Fruit fly (Drosophila melanogaster) whole organism, embryonic: ENCODE results near the gene Cad74A.

Source experiments
- Awh ChIP-seq: fragments of 200-800 bp; sonication (Bioruptor generic); IDR thresholded peaks from 2 replicates; pipeline ENCODE4, ENCODE4 v1.3.6; 2022; ENCODE audit warnings: missing biosample characterization, missing genetic modification characterization
- CG12769 ChIP-seq: fragments of 200-800 bp; sonication (Bioruptor generic); optimal IDR thresholded peaks from 2 replicates; lab custom pipeline; 2019; ENCODE audit warnings: missing biosample characterization, mild to moderate bottlenecking, missing genetic modification characterization, moderate library complexity
- CG13424 ChIP-seq: fragments of 200-800 bp; sonication (Bioruptor generic); optimal IDR thresholded peaks from 2 replicates; lab custom pipeline; 2019; ENCODE audit warnings: missing biosample characterization, mild to moderate bottlenecking, missing genetic modification characterization, moderate library complexity
- CG13624 ChIP-seq: fragments of 200-800 bp; sonication (Bioruptor generic); optimal IDR thresholded peaks from 2 replicates; lab custom pipeline; 2016; ENCODE audit warnings: missing biosample characterization, missing genetic modification characterization
- CG13894 ChIP-seq: fragments of 200-800 bp; sonication (Bioruptor generic); optimal IDR thresholded peaks from 3 replicates; lab custom pipeline; 2018; ENCODE audit warnings: missing biosample characterization, mild to moderate bottlenecking, missing genetic modification characterization, moderate library complexity
- CG15601 ChIP-seq: fragments of 200-800 bp; sonication (Bioruptor generic); optimal IDR thresholded peaks from 3 replicates; lab custom pipeline; 2019; ENCODE audit warnings: missing biosample characterization, mild to moderate bottlenecking, missing genetic modification characterization, moderate library complexity
- CG16779 ChIP-seq: fragments of 200-800 bp; sonication (Bioruptor generic); IDR thresholded peaks from 2 replicates; pipeline ENCODE4 v1.3.6; 2022; ENCODE audit warnings: missing biosample characterization, missing genetic modification characterization
- CG18764 ChIP-seq: fragments of 200-800 bp; sonication (Bioruptor generic); optimal IDR thresholded peaks from 3 replicates; lab custom pipeline; 2016; ENCODE audit warnings: missing biosample characterization, missing genetic modification characterization
- CG30431 ChIP-seq: fragments of 200-800 bp; sonication (Bioruptor generic); optimal IDR thresholded peaks from 2 replicates; lab custom pipeline; 2017; ENCODE audit warnings: missing biosample characterization, missing genetic modification characterization
- CG31388 ChIP-seq: fragments of 200-800 bp; sonication (Bioruptor generic); optimal IDR thresholded peaks from 2 replicates; lab custom pipeline; 2016; ENCODE audit warnings: missing biosample characterization, missing genetic modification characterization
- CG34376 ChIP-seq: fragments of 200-800 bp; sonication (Bioruptor generic); optimal IDR thresholded peaks from 2 replicates; lab custom pipeline; 2018; ENCODE audit warnings: missing biosample characterization, mild to moderate bottlenecking, missing genetic modification characterization
- CG3847 ChIP-seq: fragments of 200-800 bp; sonication (Bioruptor generic); IDR thresholded peaks from 2 replicates; pipeline ENCODE4 v1.3.6; 2022; ENCODE audit warnings: missing biosample characterization, missing genetic modification characterization
- CG6272 ChIP-seq: fragments of 200-800 bp; sonication (Bioruptor generic); IDR thresholded peaks from 2 replicates; pipeline ENCODE4 v1.3.6; 2022; ENCODE audit warnings: missing biosample characterization, missing genetic modification characterization
- CG6654 ChIP-seq: fragments of 200-800 bp; sonication (Bioruptor generic); optimal IDR thresholded peaks from 2 replicates; lab custom pipeline; 2017; ENCODE audit warnings: missing biosample characterization, mild to moderate bottlenecking, missing genetic modification characterization
- CG7372 ChIP-seq: fragments of 200-800 bp; sonication (Bioruptor generic); IDR thresholded peaks from 2 replicates; pipeline ENCODE4 v1.3.6; 2022; ENCODE audit warnings: missing biosample characterization, missing genetic modification characterization
- CG8944 ChIP-seq: fragments of 200-800 bp; sonication (Bioruptor generic); optimal IDR thresholded peaks from 3 replicates; lab custom pipeline; 2016; ENCODE audit warnings: missing biosample characterization, missing genetic modification characterization
- CrebB ChIP-seq: fragments of 200-800 bp; sonication (Bioruptor generic); optimal IDR thresholded peaks from 3 replicates; lab custom pipeline; 2018; ENCODE audit warnings: missing biosample characterization, mild to moderate bottlenecking, missing genetic modification characterization
- D19B ChIP-seq: fragments of 200-800 bp; sonication (Bioruptor generic); optimal IDR thresholded peaks from 2 replicates; lab custom pipeline; 2017; ENCODE audit warnings: missing biosample characterization, mild to moderate bottlenecking, missing genetic modification characterization
- Dbx ChIP-seq: fragments of 200-800 bp; sonication (Bioruptor generic); IDR thresholded peaks from 3 replicates; pipeline ENCODE4 v1.3.6; 2022; ENCODE audit warnings: missing biosample characterization, missing genetic modification characterization
- Ets65A ChIP-seq: fragments of 200-800 bp; sonication (Bioruptor generic); peaks from one replicate; lab custom pipeline; 2016; ENCODE audit warnings: missing biosample characterization, missing genetic modification characterization
- Kr ChIP-seq: fragments of 200-800 bp; sonication (Bioruptor generic); optimal IDR thresholded peaks from 2 replicates; lab custom pipeline; 2017; ENCODE audit warnings: missing biosample characterization, mild to moderate bottlenecking, missing genetic modification characterization
- MTF-1 ChIP-seq: fragments of 200-800 bp; sonication (Bioruptor generic); optimal IDR thresholded peaks from 2 replicates; lab custom pipeline; 2018; ENCODE audit warnings: missing biosample characterization, mild to moderate bottlenecking, missing genetic modification characterization, borderline replicate concordance
- Meics ChIP-seq: fragments of 200-800 bp; sonication (Bioruptor generic); optimal IDR thresholded peaks from 2 replicates; lab custom pipeline; 2017; ENCODE audit warnings: missing biosample characterization, mild to moderate bottlenecking, missing genetic modification characterization
- Mrtf ChIP-seq: fragments of 200-800 bp; sonication (Bioruptor generic); IDR thresholded peaks from 3 replicates; pipeline ENCODE4 v1.3.6; 2022; ENCODE audit warnings: missing biosample characterization, missing genetic modification characterization
- Ptx1 ChIP-seq: fragments of 200-800 bp; sonication (Bioruptor generic); IDR thresholded peaks from 2 replicates; pipeline ENCODE4 v1.3.6; 2022; ENCODE audit warnings: missing biosample characterization, missing genetic modification characterization
- Sin3A ChIP-seq: fragments of >200 bp; optimal IDR thresholded peaks from 2 replicates; lab custom pipeline; 2018
- Sox100B ChIP-seq: fragments of 200-800 bp; sonication (Bioruptor generic); optimal IDR thresholded peaks from 3 replicates; lab custom pipeline; 2018; ENCODE audit warnings: missing biosample characterization, mild to moderate bottlenecking, missing genetic modification characterization
- abd-A ChIP-seq: fragments of 200-800 bp; sonication (Bioruptor generic); optimal IDR thresholded peaks from 3 replicates; lab custom pipeline; 2019; ENCODE audit warnings: missing biosample characterization, mild to moderate bottlenecking, missing genetic modification characterization, moderate library complexity
- bcd ChIP-seq: fragments of 200-800 bp; sonication (Bioruptor generic); optimal IDR thresholded peaks from 2 replicates; lab custom pipeline; 2017; ENCODE audit warnings: missing biosample characterization, mild to moderate bottlenecking, missing genetic modification characterization
- bsh ChIP-seq, 2 experiments: fragments of 200-800 bp; sonication (Bioruptor generic); optimal IDR thresholded peaks; 2 replicates each; lab custom pipeline; 2017 to 2018; ENCODE audit warnings: mild to moderate bottlenecking in 2 of 2, missing biosample characterization in 2 of 2, missing genetic modification characterization in 2 of 2, moderate library complexity in 1 of 2
- cad ChIP-seq: fragments of >200 bp; optimal IDR thresholded peaks from 2 replicates; lab custom pipeline; 2017; ENCODE audit warnings: missing biosample characterization, missing genetic modification characterization
- cg ChIP-seq: fragments of 200-800 bp; sonication (Bioruptor generic); optimal IDR thresholded peaks from 3 replicates; lab custom pipeline; 2019; ENCODE audit warnings: missing biosample characterization, mild to moderate bottlenecking, missing genetic modification characterization, moderate library complexity
- chm ChIP-seq: fragments of 200-800 bp; sonication (Bioruptor generic); IDR thresholded peaks from 2 replicates; pipeline ENCODE4 v1.3.6; 2022; ENCODE audit warnings: missing biosample characterization, missing genetic modification characterization
- cwo ChIP-seq: fragments of 200-800 bp; sonication (Bioruptor generic); optimal IDR thresholded peaks from 3 replicates; lab custom pipeline; 2017; ENCODE audit warnings: missing biosample characterization, missing genetic modification characterization, mild to moderate bottlenecking, moderate library complexity, missing genetic modification reagents
- danr ChIP-seq: fragments of 200-800 bp; sonication (Bioruptor generic); IDR thresholded peaks from 2 replicates; pipeline ENCODE4 v1.3.6; 2022; ENCODE audit warnings: missing biosample characterization, missing genetic modification characterization
- fu2 ChIP-seq: fragments of 200-800 bp; sonication (Bioruptor generic); optimal IDR thresholded peaks from 2 replicates; lab custom pipeline; 2016; ENCODE audit warnings: missing biosample characterization, missing genetic modification characterization
- gcm2 ChIP-seq: fragments of 200-800 bp; sonication (Bioruptor generic); optimal IDR thresholded peaks from 2 replicates; lab custom pipeline; 2016; ENCODE audit warnings: missing biosample characterization, missing genetic modification characterization
- gem ChIP-seq: fragments of 200-800 bp; sonication (Bioruptor generic); optimal IDR thresholded peaks from 2 replicates; lab custom pipeline; 2019; ENCODE audit warnings: missing biosample characterization, mild to moderate bottlenecking, missing genetic modification characterization, moderate library complexity
- hkb ChIP-seq, 2 experiments: fragments of 200-800 bp in 1 of 2; fragments of >200 bp in 1 of 2; sonication (Bioruptor generic) in 1 of 2; IDR thresholded peaks in 1 of 2; optimal IDR thresholded peaks in 1 of 2; 2 replicates each; pipeline versions ENCODE4 v1.3.6 to Lab custom; 2017 to 2022; ENCODE audit warnings: missing biosample characterization in 1 of 2, missing genetic modification characterization in 1 of 2
- nom ChIP-seq: fragments of 200-800 bp; sonication (Bioruptor generic); optimal IDR thresholded peaks from 2 replicates; lab custom pipeline; 2017; ENCODE audit warnings: missing biosample characterization, missing genetic modification characterization, mild to moderate bottlenecking, moderate library complexity, missing genetic modification reagents
- odd ChIP-seq: fragments of 200-800 bp; sonication (Bioruptor generic); optimal IDR thresholded peaks from 2 replicates; lab custom pipeline; 2017; ENCODE audit warnings: missing biosample characterization, mild to moderate bottlenecking, missing genetic modification characterization
- pfk ChIP-seq: fragments of 200-800 bp; sonication (Bioruptor generic); optimal IDR thresholded peaks from 2 replicates; lab custom pipeline; 2018; ENCODE audit warnings: missing biosample characterization, mild to moderate bottlenecking, missing genetic modification characterization, moderate library complexity
- pnt ChIP-seq: fragments of 200-800 bp; sonication (Bioruptor generic); optimal IDR thresholded peaks from 3 replicates; lab custom pipeline; 2016; ENCODE audit warnings: missing biosample characterization, missing genetic modification characterization
- pros ChIP-seq: fragments of 200-800 bp; sonication (Bioruptor generic); optimal IDR thresholded peaks from 3 replicates; lab custom pipeline; 2019; ENCODE audit warnings: missing biosample characterization, mild to moderate bottlenecking, missing genetic modification characterization, moderate library complexity
- psq ChIP-seq: fragments of 200-800 bp; sonication (Bioruptor generic); optimal IDR thresholded peaks from 2 replicates; lab custom pipeline; 2017; ENCODE audit warnings: missing biosample characterization, missing genetic modification characterization
- rib ChIP-seq: fragments of 200-800 bp; sonication (Bioruptor generic); IDR thresholded peaks from 2 replicates; pipeline ENCODE4 v1.3.6; 2022; ENCODE audit warnings: missing biosample characterization, missing genetic modification characterization
- row ChIP-seq: fragments of 200-800 bp; sonication (Bioruptor generic); IDR thresholded peaks from 3 replicates; pipeline ENCODE4 v1.3.6; 2022; ENCODE audit warnings: missing biosample characterization, missing genetic modification characterization
- sd ChIP-seq: fragments of 200-800 bp; sonication (Bioruptor generic); optimal IDR thresholded peaks from 3 replicates; lab custom pipeline; 2018; ENCODE audit warnings: missing biosample characterization, mild to moderate bottlenecking, missing genetic modification characterization, moderate library complexity
- vvl ChIP-seq: fragments of 200-800 bp; sonication (Bioruptor generic); IDR thresholded peaks from 2 replicates; pipeline ENCODE4 v1.3.6; 2022; ENCODE audit warnings: missing biosample characterization, missing genetic modification characterization
- wek ChIP-seq: fragments of 200-800 bp; sonication (Bioruptor generic); optimal IDR thresholded peaks from 3 replicates; lab custom pipeline; 2018; ENCODE audit warnings: missing biosample characterization, mild to moderate bottlenecking, missing genetic modification characterization, moderate library complexity
- wor ChIP-seq: fragments of 200-800 bp; sonication (Bioruptor generic); IDR thresholded peaks from 2 replicates; pipeline ENCODE4 v1.3.6; 2022; ENCODE audit warnings: missing biosample characterization, missing genetic modification characterization

Gene Cad74A

DNA sequence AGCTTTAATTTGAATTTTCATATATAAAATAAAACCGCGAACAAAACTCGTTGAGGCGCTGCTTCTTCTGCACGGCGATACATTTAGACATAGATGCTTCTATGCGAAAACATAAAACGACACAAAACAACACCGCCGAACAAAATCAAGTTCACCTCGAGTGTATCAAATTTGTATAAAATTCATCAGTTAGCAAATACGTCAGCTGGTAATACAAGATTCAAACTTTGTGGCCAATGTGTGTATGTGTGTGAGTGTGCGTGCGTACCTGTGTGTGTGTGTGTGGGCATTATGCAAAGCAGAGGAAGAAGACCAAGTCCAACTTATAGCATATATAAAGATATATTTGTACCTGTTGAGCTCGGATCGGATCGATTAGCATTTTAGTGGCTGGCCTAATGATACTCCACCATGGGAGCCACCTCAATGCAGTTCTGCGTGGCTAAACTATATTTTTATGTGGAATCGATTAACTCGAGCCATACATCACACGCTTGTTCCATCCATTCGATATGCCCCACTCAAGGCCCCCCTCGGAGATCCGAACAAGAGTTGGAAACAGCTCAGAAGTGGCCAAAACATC lies 15.2 kb upstream of the Cad74A start:
- TF ChIP-seq CrebB (tag; lab: Kevin White, UChicago), result no peak
- peak; percentile 11; the same call in 1 of the 2 replicates for TF ChIP-seq vvl (GFP tag; lab: Robert Waterston, UW)
- no peak for TF ChIP-seq psq
- no peak for TF ChIP-seq Dbx (GFP tag; lab: Robert Waterston, UW)
- no peak for TF ChIP-seq CG13624 (GFP tag; lab: Kevin White, UChicago)
- no peak for TF ChIP-seq pfk (GFP tag; lab: Kevin White, UChicago)
- TF ChIP-seq danr (GFP tag; lab: Robert Waterston, UW), result no peak
- no peak for TF ChIP-seq CG16779 (GFP tag; lab: Robert Waterston, UW)
- TF ChIP-seq Meics (GFP tag; lab: Kevin White, UChicago), result no peak
- TF ChIP-seq hkb (optimal IDR thresholded peaks at IDR 0.05; lab: Kevin White, UChicago), result no peak
- no peak for TF ChIP-seq hkb (GFP tag; IDR thresholded peaks at IDR 0.05; lab: Robert Waterston, UW)
- no peak for TF ChIP-seq nom
- no peak for TF ChIP-seq pros (GFP tag; lab: Kevin White, UChicago)
- TF ChIP-seq chm (GFP tag; lab: Robert Waterston, UW), result no peak
- no peak for TF ChIP-seq Kr (GFP tag; lab: Kevin White, UChicago)
- no peak for TF ChIP-seq CG6654
- no peak for TF ChIP-seq row (GFP tag; lab: Robert Waterston, UW)
- no peak for TF ChIP-seq bsh (GFP tag; optimal IDR thresholded peaks at IDR 0.05; lab: Kevin White, UChicago)
- no peak for TF ChIP-seq Ptx1 (GFP tag; lab: Robert Waterston, UW)
- TF ChIP-seq CG6272 (GFP tag; lab: Robert Waterston, UW), result no peak
- no peak for TF ChIP-seq fu2 (GFP tag; lab: Kevin White, UChicago)
- no peak for TF ChIP-seq Sox100B
- TF ChIP-seq CG13424 (tag; lab: Kevin White, UChicago), result no peak
- TF ChIP-seq cg (GFP tag; lab: Kevin White, UChicago), result peak; percentile 49
- TF ChIP-seq Sin3A, result no peak
- no peak for TF ChIP-seq CG3847
- no peak for TF ChIP-seq CG30431 (GFP tag; lab: Kevin White, UChicago)
- peak; percentile 15 for TF ChIP-seq CG12769
- TF ChIP-seq CG18764 (GFP tag; lab: Kevin White, UChicago), result no peak
- TF ChIP-seq rib, result no peak
- no peak for TF ChIP-seq bcd (GFP tag; lab: Kevin White, UChicago)
- no peak for TF ChIP-seq Ets65A
- no peak for TF ChIP-seq CG8944 (GFP tag; lab: Kevin White, UChicago)
- TF ChIP-seq gcm2 (GFP tag; lab: Kevin White, UChicago), result no peak
- no peak for TF ChIP-seq CG34376 (GFP tag; lab: Kevin White, UChicago)
- TF ChIP-seq sd, result peak; percentile 42
- TF ChIP-seq D19B, result no peak
- TF ChIP-seq gem (tag; lab: Kevin White, UChicago), result no peak
- TF ChIP-seq abd-A (tag; lab: Kevin White, UChicago), result peak; percentile 79
- no peak for TF ChIP-seq cwo (GFP tag; lab: Kevin White, UChicago)
- no peak for TF ChIP-seq wor (GFP tag; lab: Robert Waterston, UW)
- no peak for TF ChIP-seq CG15601 (tag; lab: Kevin White, UChicago)
- TF ChIP-seq MTF-1 (GFP tag; lab: Kevin White, UChicago), result no peak
- TF ChIP-seq odd, result no peak
- TF ChIP-seq CG7372 (GFP tag; lab: Robert Waterston, UW), result no peak
- TF ChIP-seq CG13894 (tag; lab: Kevin White, UChicago), result peak; percentile 58
- no peak for TF ChIP-seq pnt (GFP tag; lab: Kevin White, UChicago)
- no peak for TF ChIP-seq CG31388 (GFP tag; lab: Kevin White, UChicago)
- no peak for TF ChIP-seq wek (GFP tag; lab: Kevin White, UChicago)
- TF ChIP-seq Mrtf (GFP tag; lab: Robert Waterston, UW), result no peak
- TF ChIP-seq cad (GFP tag; lab: Kevin White, UChicago), result no peak
- TF ChIP-seq Awh (GFP tag; lab: Robert Waterston, UW), result no peak
